Worm (Caenorhabditis elegans) whole organism, L4 larva: ENCODE measurements around the gene gbb-2.

Source experiments
- D1046.2 ChIP-seq: fragments of 200-800 bp; sonication (Bioruptor generic); IDR thresholded peaks from 2 replicates; pipeline ENCODE4 v1.3.6; 2022; ENCODE audit warnings: missing genetic modification characterization, missing compliant biosample characterization
- F26F4.8 ChIP-seq: fragments of 200-800 bp; sonication (Bioruptor generic); conservative IDR thresholded peaks from 2 replicates; pipeline ENCODE4 v1.3.6; 2022; ENCODE audit warnings: missing genetic modification characterization, missing compliant biosample characterization
- F44E2.7 ChIP-seq: fragments of 200-800 bp; sonication (Bioruptor generic); IDR thresholded peaks from 2 replicates; pipeline ENCODE4 v2.1.2; 2022; ENCODE audit warnings: missing genetic modification characterization, missing compliant biosample characterization
- F49E8.2 ChIP-seq: sonication (generic microtip); optimal IDR thresholded peaks from 2 replicates; lab custom pipeline; 2016; ENCODE audit warnings: missing compliant biosample characterization, mild to moderate bottlenecking, missing genetic modification characterization, borderline replicate concordance
- T26A8.4 ChIP-seq: fragments of 200-800 bp; sonication (Bioruptor generic); IDR thresholded peaks from 2 replicates; pipeline ENCODE4 v1.3.6; 2022; ENCODE audit warnings: missing genetic modification characterization, missing compliant biosample characterization
- Y75B8A.6 ChIP-seq: fragments of 200-800 bp; sonication (Bioruptor generic); IDR thresholded peaks from 2 replicates; pipeline ENCODE4 v1.3.6; 2022; ENCODE audit warnings: missing genetic modification reagents, missing genetic modification characterization, missing compliant biosample characterization
- aha-1 ChIP-seq: fragments of 150-350 bp; peaks from one replicate; lab custom pipeline; 2014; ENCODE audit warnings: missing biosample characterization, missing genetic modification characterization
- attf-4 ChIP-seq: sonication (generic microtip); optimal IDR thresholded peaks from 3 replicates; lab custom pipeline; 2017; ENCODE audit warnings: missing biosample characterization, missing genetic modification characterization
- ceh-44 ChIP-seq: fragments of 200-800 bp; sonication (Bioruptor generic); IDR thresholded peaks from 2 replicates; pipeline ENCODE4 v1.3.6; 2022; ENCODE audit warnings: missing genetic modification reagents, missing genetic modification characterization, missing compliant biosample characterization
- cey-2 ChIP-seq: sonication (generic microtip); optimal IDR thresholded peaks from 3 replicates; lab custom pipeline; 2017; ENCODE audit warnings: missing genetic modification characterization, mild to moderate bottlenecking, missing compliant biosample characterization, antibody characterized with exemption, borderline replicate concordance; ENCODE audit not compliant: insufficient read depth
- daf-12 ChIP-seq: fragments of 150-350 bp; optimal IDR thresholded peaks from 2 replicates; lab custom pipeline; 2014; ENCODE audit warnings: missing biosample characterization, missing genetic modification reagents, missing genetic modification characterization
- daf-16 ChIP-seq, 3 experiments: sonication (generic microtip); optimal IDR thresholded peaks; 2 replicates each; lab custom pipeline; 2016 to 2017; ENCODE audit warnings: missing genetic modification characterization in 3 of 3, missing genetic modification reagents in 3 of 3, mild to moderate bottlenecking in 2 of 3, missing compliant biosample characterization in 2 of 3, missing biosample characterization in 1 of 3, moderate library complexity in 1 of 3
- dmd-6 ChIP-seq: fragments of 200-800 bp; sonication (Bioruptor generic); IDR thresholded peaks from 2 replicates; pipeline ENCODE4 v1.3.6; 2022; ENCODE audit warnings: missing genetic modification reagents, missing genetic modification characterization, missing compliant biosample characterization
- dmd-8 ChIP-seq: fragments of 200-800 bp; sonication (Bioruptor generic); IDR thresholded peaks from 2 replicates; pipeline ENCODE4 v1.3.6; 2022; ENCODE audit warnings: missing genetic modification characterization, missing compliant biosample characterization
- dpl-1 ChIP-seq: fragments of 150-350 bp; optimal IDR thresholded peaks from 2 replicates; lab custom pipeline; 2014; ENCODE audit warnings: missing biosample characterization, missing genetic modification reagents, missing genetic modification characterization
- duxl-1 ChIP-seq: sonication (generic microtip); optimal IDR thresholded peaks from 2 replicates; lab custom pipeline; 2016; ENCODE audit warnings: mild to moderate bottlenecking, missing genetic modification characterization, moderate library complexity, missing compliant biosample characterization; ENCODE audit not compliant: poor library complexity
- dve-1 ChIP-seq: sonication (generic microtip); optimal IDR thresholded peaks from 2 replicates; lab custom pipeline; 2017; ENCODE audit warnings: antibody characterized with exemption, mild to moderate bottlenecking, missing genetic modification characterization, missing compliant biosample characterization; ENCODE audit not compliant: insufficient read depth
- egl-27 ChIP-seq: sonication (generic microtip); optimal IDR thresholded peaks from 3 replicates; lab custom pipeline; 2017; ENCODE audit warnings: missing biosample characterization, missing genetic modification reagents, missing genetic modification characterization
- egl-43 ChIP-seq: fragments of 200-800 bp; sonication (Bioruptor generic); IDR thresholded peaks from 2 replicates; pipeline ENCODE4 v1.3.6; 2022; ENCODE audit warnings: missing genetic modification reagents, missing genetic modification characterization, missing compliant biosample characterization
- fkh-10 ChIP-seq: fragments of 150-350 bp; optimal IDR thresholded peaks from 2 replicates; lab custom pipeline; 2014; ENCODE audit warnings: missing biosample characterization, missing genetic modification reagents, missing genetic modification characterization
- fos-1 ChIP-seq: fragments of 150-350 bp; optimal IDR thresholded peaks from 2 replicates; lab custom pipeline; 2014; ENCODE audit warnings: missing biosample characterization, missing genetic modification characterization
- gei-8 ChIP-seq: fragments of 200-800 bp; sonication (Bioruptor generic); optimal IDR thresholded peaks from 2 replicates; lab custom pipeline; 2018; ENCODE audit warnings: mild to moderate bottlenecking, missing genetic modification characterization, missing compliant biosample characterization
- hif-1 ChIP-seq, 2 experiments: sonication (generic microtip); optimal IDR thresholded peaks; 2 replicates each; lab custom pipeline; 2016 to 2017; ENCODE audit warnings: missing compliant biosample characterization in 2 of 2, missing genetic modification characterization in 2 of 2, missing genetic modification reagents in 2 of 2, missing genotype in 2 of 2, mild to moderate bottlenecking in 1 of 2
- hlh-11 ChIP-seq: fragments of 200-800 bp; sonication (Bioruptor generic); optimal IDR thresholded peaks from 2 replicates; lab custom pipeline; 2018; ENCODE audit warnings: mild to moderate bottlenecking, missing genetic modification characterization, missing compliant biosample characterization
- lim-7 ChIP-seq: fragments of 200-800 bp; sonication (Bioruptor generic); IDR thresholded peaks from 2 replicates; pipeline ENCODE4 v1.3.6; 2022; ENCODE audit warnings: missing genetic modification characterization, missing compliant biosample characterization
- lin-1 ChIP-seq: fragments of 200-800 bp; sonication (Bioruptor generic); IDR thresholded peaks from 2 replicates; pipeline ENCODE4 v1.3.6; 2022; ENCODE audit warnings: missing genetic modification reagents, missing genetic modification characterization, missing compliant biosample characterization
- lin-29 ChIP-seq: fragments of 200-800 bp; sonication (Bioruptor generic); IDR thresholded peaks from 2 replicates; pipeline ENCODE4 v1.3.6; 2022; ENCODE audit warnings: missing genetic modification reagents, missing genetic modification characterization, missing compliant biosample characterization
- lsy-2 ChIP-seq, 2 experiments: fragments of 150-350 bp in 1 of 2; sonication (generic microtip) in 1 of 2; optimal IDR thresholded peaks; 2 replicates each; lab custom pipeline; 2014 to 2017; ENCODE audit warnings: missing biosample characterization in 2 of 2, missing genetic modification characterization in 2 of 2
- madf-9 ChIP-seq: fragments of 200-800 bp; sonication (Bioruptor generic); conservative IDR thresholded peaks from 2 replicates; pipeline ENCODE4 v1.3.6; 2022; ENCODE audit warnings: missing genetic modification reagents, missing genetic modification characterization, missing compliant biosample characterization
- mdl-1 ChIP-seq, 2 experiments: fragments of 150-350 bp in 1 of 2; sonication (generic microtip) in 1 of 2; optimal IDR thresholded peaks; 2 replicates each; lab custom pipeline; 2014 to 2017; ENCODE audit warnings: missing biosample characterization in 2 of 2, missing genetic modification characterization in 2 of 2
- mxl-2 ChIP-seq: fragments of 200-800 bp; sonication (Bioruptor generic); conservative IDR thresholded peaks from 2 replicates; pipeline ENCODE4 v1.3.6; 2022; ENCODE audit warnings: missing genetic modification reagents, missing genetic modification characterization, missing compliant biosample characterization
- nhr-237 ChIP-seq: sonication (generic microtip); optimal IDR thresholded peaks from 2 replicates; lab custom pipeline; 2017; ENCODE audit warnings: missing biosample characterization, missing genetic modification characterization
- nhr-25 ChIP-seq: sonication (generic microtip); optimal IDR thresholded peaks from 2 replicates; lab custom pipeline; 2017; ENCODE audit warnings: missing genetic modification characterization, mild to moderate bottlenecking, missing compliant biosample characterization, antibody characterized with exemption, moderate library complexity, borderline replicate concordance; ENCODE audit not compliant: insufficient read depth
- nhr-41 ChIP-seq: fragments of 200-800 bp; sonication (Bioruptor generic); IDR thresholded peaks from 2 replicates; pipeline ENCODE4 v1.3.6; 2022; ENCODE audit warnings: missing genetic modification reagents, missing genetic modification characterization, missing compliant biosample characterization
- nhr-77 ChIP-seq: fragments of 150-350 bp; optimal IDR thresholded peaks from 2 replicates; lab custom pipeline; 2014; ENCODE audit warnings: missing biosample characterization, missing genetic modification characterization
- php-3 ChIP-seq: fragments of 200-800 bp; sonication (Bioruptor generic); IDR thresholded peaks from 2 replicates; pipeline ENCODE4 v1.3.6; 2022; ENCODE audit warnings: missing genetic modification reagents, missing genetic modification characterization, missing compliant biosample characterization
- pqm-1 ChIP-seq: sonication (generic microtip); optimal IDR thresholded peaks from 2 replicates; lab custom pipeline; 2017; ENCODE audit warnings: missing biosample characterization, missing genetic modification characterization
- rbr-2 ChIP-seq: sonication (generic microtip); optimal IDR thresholded peaks from 2 replicates; lab custom pipeline; 2016; ENCODE audit warnings: missing genotype, missing genetic modification characterization, missing compliant biosample characterization
- sdz-12 ChIP-seq: fragments of 200-800 bp; sonication (Bioruptor generic); optimal IDR thresholded peaks from 2 replicates; lab custom pipeline; 2018; ENCODE audit warnings: mild to moderate bottlenecking, missing genetic modification characterization, missing compliant biosample characterization
- snpc-1.2 ChIP-seq: fragments of 200-800 bp; sonication (Bioruptor generic); IDR thresholded peaks from 2 replicates; pipeline ENCODE4 v1.3.6; 2022; ENCODE audit warnings: missing genetic modification reagents, missing genetic modification characterization, missing compliant biosample characterization
- snpc-4 ChIP-seq: fragments of 150-350 bp; optimal IDR thresholded peaks from 2 replicates; lab custom pipeline; 2014; ENCODE audit warnings: missing biosample characterization, missing genetic modification characterization
- spr-1 ChIP-seq: sonication (generic microtip); optimal IDR thresholded peaks from 2 replicates; lab custom pipeline; 2016; ENCODE audit warnings: mild to moderate bottlenecking, missing genetic modification characterization, missing compliant biosample characterization
- spr-3 ChIP-seq: fragments of 200-800 bp; sonication (Bioruptor generic); optimal IDR thresholded peaks from 2 replicates; lab custom pipeline; 2018; ENCODE audit warnings: mild to moderate bottlenecking, missing genetic modification characterization, missing compliant biosample characterization
- tag-97 ChIP-seq: fragments of 200-800 bp; sonication (Bioruptor generic); IDR thresholded peaks from 2 replicates; pipeline ENCODE4 v1.3.6; 2022; ENCODE audit warnings: missing genetic modification characterization, missing compliant biosample characterization
- tra-1 ChIP-seq: fragments of 200-800 bp; sonication (Bioruptor generic); IDR thresholded peaks from 2 replicates; pipeline ENCODE4 v1.3.6; 2022; ENCODE audit warnings: missing genetic modification reagents, missing genetic modification characterization, missing compliant biosample characterization
- unc-130 ChIP-seq: sonication (generic microtip); optimal IDR thresholded peaks from 2 replicates; lab custom pipeline; 2016; ENCODE audit warnings: missing genetic modification reagents, missing genetic modification characterization, missing compliant biosample characterization
- unc-39 ChIP-seq: sonication (generic microtip); optimal IDR thresholded peaks from 2 replicates; lab custom pipeline; 2017; ENCODE audit warnings: missing biosample characterization, missing genetic modification characterization
- vab-7 ChIP-seq: fragments of 200-800 bp; sonication (Bioruptor generic); IDR thresholded peaks from 2 replicates; pipeline ENCODE4 v1.3.6; 2022; ENCODE audit warnings: missing genetic modification reagents, missing genetic modification characterization, missing compliant biosample characterization
- zag-1 ChIP-seq: fragments of 150-350 bp; optimal IDR thresholded peaks from 2 replicates; lab custom pipeline; 2014; ENCODE audit warnings: missing biosample characterization, missing genetic modification characterization
- zfp-3 ChIP-seq: fragments of 200-800 bp; sonication (Bioruptor generic); conservative IDR thresholded peaks from 2 replicates; pipeline ENCODE4 v1.3.6; 2022; ENCODE audit warnings: missing genetic modification reagents, missing genetic modification characterization, missing compliant biosample characterization

Gene gbb-2

ce11 chrIV:4449843-4450242, 56.7 kb downstream of the gbb-2 start:
- TF ChIP-seq gei-8 (GFP tag; lab: Kevin White, UChicago): peak; percentile 30
- no peak for TF ChIP-seq mxl-2 (GFP tag; lab: Robert Waterston, UW)
- TF ChIP-seq tra-1: 0 out of 2 replicates have a peak, but pooled peaks have one; percentile 22
- no peak for TF ChIP-seq dpl-1 (GFP tag; lab: Kevin White, UChicago)
- no peak for TF ChIP-seq nhr-25 (tag; lab: Kevin White, UChicago)
- no peak; the same call in 1 of the 2 replicates for TF ChIP-seq lin-1
- TF ChIP-seq Y75B8A.6 (GFP tag; lab: Robert Waterston, UW): 0 out of 2 replicates have a peak, but pooled peaks have one; percentile 55
- no peak for TF ChIP-seq duxl-1 (tag; lab: Kevin White, UChicago)
- TF ChIP-seq zag-1 (tag; lab: Kevin White, UChicago): no peak
- no peak for TF ChIP-seq sdz-12 (GFP tag; lab: Kevin White, UChicago)
- TF ChIP-seq T26A8.4 (GFP tag; lab: Robert Waterston, UW): peak; percentile 53
- peak; percentile 56; the same call in 1 of the 2 replicates for TF ChIP-seq dmd-6 (GFP tag; lab: Robert Waterston, UW)
- TF ChIP-seq lim-7 (GFP tag; lab: Robert Waterston, UW): 0 out of 2 replicates have a peak, but pooled peaks have one; percentile 46
- TF ChIP-seq fos-1: no peak
- TF ChIP-seq nhr-237 (tag; lab: Kevin White, UChicago): no peak
- no peak for TF ChIP-seq egl-43
- TF ChIP-seq lin-29 (GFP tag; lab: Robert Waterston, UW): no peak
- TF ChIP-seq cey-2 (tag; lab: Kevin White, UChicago): no peak
- TF ChIP-seq mdl-1 (tag; optimal IDR thresholded peaks at IDR 0.05; lab: Kevin White, UChicago): no peak
- TF ChIP-seq pqm-1 (tag; lab: Kevin White, UChicago): peak; percentile 53
- peak in 1 of 2 experiments; percentile 53 for TF ChIP-seq daf-16 (GFP tag; optimal IDR thresholded peaks at IDR 0.05; lab: Kevin White, UChicago)
- peak; percentile 64 for TF ChIP-seq daf-16 (tag; optimal IDR thresholded peaks at IDR 0.05; lab: Kevin White, UChicago)
- TF ChIP-seq dve-1: peak; percentile 61
- TF ChIP-seq aha-1 (tag; lab: Kevin White, UChicago): peak; percentile 25
- peak; percentile 23 for TF ChIP-seq unc-130 (GFP tag; lab: Kevin White, UChicago)
- TF ChIP-seq nhr-77 (tag; lab: Kevin White, UChicago): peak; percentile 77
- TF ChIP-seq snpc-1.2 (GFP tag; lab: Robert Waterston, UW): peak; percentile 27; the same call in 1 of the 2 replicates
- 0 out of 2 replicates have a peak, but pooled peaks have one; percentile 20 for TF ChIP-seq php-3 (GFP tag; lab: Robert Waterston, UW)
- TF ChIP-seq dmd-8: no peak
- TF ChIP-seq spr-1 (tag; lab: Kevin White, UChicago): peak; percentile 31
- TF ChIP-seq snpc-4 (tag; lab: Kevin White, UChicago): no peak
- no peak for TF ChIP-seq hif-1 (tag; optimal IDR thresholded peaks at IDR 0.05; lab: Kevin White, UChicago)
- TF ChIP-seq vab-7 (GFP tag; lab: Robert Waterston, UW): no peak
- no peak for TF ChIP-seq rbr-2 (tag; lab: Kevin White, UChicago)
- 0 out of 2 replicates have a peak, but pooled peaks have one; percentile 6 for TF ChIP-seq D1046.2 (GFP tag; lab: Robert Waterston, UW)
- TF ChIP-seq lsy-2 (tag; optimal IDR thresholded peaks at IDR 0.05; lab: Kevin White, UChicago): peak in 1 of 2 experiments; percentile 17
- TF ChIP-seq tag-97: no peak
- no peak; the same call in 1 of the 2 replicates for TF ChIP-seq zfp-3 (GFP tag; lab: Robert Waterston, UW)
- peak; percentile 19 for TF ChIP-seq F49E8.2 (tag; lab: Kevin White, UChicago)
- TF ChIP-seq attf-4 (tag; lab: Kevin White, UChicago): no peak
- TF ChIP-seq madf-9: no peak
- TF ChIP-seq spr-3 (GFP tag; lab: Kevin White, UChicago): no peak
- no peak for TF ChIP-seq egl-27 (tag; lab: Kevin White, UChicago)
- TF ChIP-seq ceh-44: no peak
- no peak for TF ChIP-seq F44E2.7 (GFP tag; lab: Robert Waterston, UW)
- TF ChIP-seq hlh-11 (tag; lab: Kevin White, UChicago): peak; percentile 68
- TF ChIP-seq unc-39 (tag; lab: Kevin White, UChicago): no peak
- TF ChIP-seq fkh-10: no peak
- peak; percentile 75 for TF ChIP-seq nhr-41 (GFP tag; lab: Robert Waterston, UW)
- TF ChIP-seq F26F4.8 (GFP tag; lab: Robert Waterston, UW): no peak
- TF ChIP-seq daf-12: no peak
